Worm (Caenorhabditis elegans): ENCODE results near the gene cwc-15.

Gene cwc-15

ce11 chrV:15996655-15997186 is 26.4 kb upstream of the cwc-15 start, which contains the start of the genes C06C6.9 and C06C6.8:
TSS of gene C06C6.9 (minus strand) at chrV:15996755.
TSS of gene C06C6.8 (plus strand) at chrV:15997136.
- TF ChIP-seq dmd-4 (tag; optimal IDR thresholded peaks at IDR 0.05; ENCODE audit: borderline replicate concordance) (no peak), ceh-22 (tag; optimal IDR thresholded peaks at IDR 0.05) (no peak)

ce11 chrV:16000433-16000832 is 22.7 kb upstream of the cwc-15 start, which contains the start of gene nhr-50:
TSS of gene nhr-50 (minus strand) at chrV:16000631.
- TF ChIP-seq ceh-22 (tag; optimal IDR thresholded peaks at IDR 0.05), result no peak
- TF ChIP-seq hlh-30 (tag; optimal IDR thresholded peaks at IDR 0.05; ENCODE audit: insufficient read depth), result peak; percentile 15

DNA sequence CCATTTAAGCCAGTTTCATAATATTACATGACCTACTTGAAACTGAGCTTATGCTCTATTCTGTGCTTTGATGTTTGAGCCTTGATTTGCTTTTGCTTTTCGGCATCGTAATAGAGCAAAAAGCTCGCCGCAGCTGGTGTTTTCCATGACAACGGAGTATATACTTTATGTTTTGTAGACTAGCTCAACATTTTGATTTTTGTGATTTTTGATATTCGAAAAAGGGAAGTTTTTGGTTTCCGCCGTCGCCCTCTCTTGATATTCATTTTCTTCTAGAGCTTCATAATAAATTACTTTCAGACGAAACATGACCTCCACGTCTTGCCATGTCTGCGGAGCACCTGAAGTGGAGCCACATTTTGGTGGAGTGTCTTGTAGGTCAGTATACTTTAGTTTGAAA is 20.9 kb upstream of the cwc-15 start, which contains the start of gene nhr-63:
Gene nhr-63 (plus strand): TSS at position 301 of the 400 bp plus-strand sequence.
- TF ChIP-seq pros-1 (tag; optimal IDR thresholded peaks at IDR 0.05) (no peak), hlh-13 (GFP tag; optimal IDR thresholded peaks at IDR 0.05) (no peak), npax-4 (tag; optimal IDR thresholded peaks at IDR 0.05) (no peak), pha-2 (tag; optimal IDR thresholded peaks at IDR 0.05) (no peak), hlh-8 (tag; optimal IDR thresholded peaks at IDR 0.05) (no peak)

ce11 chrV:16007505-16007904 is 15.6 kb upstream of the cwc-15 start, which contains the start of gene str-231:
TSS of gene str-231 (minus strand) at chrV:16007605.
- TF ChIP-seq pat-9 (tag; optimal IDR thresholded peaks at IDR 0.05) (no peak), pqm-1 (tag; optimal IDR thresholded peaks at IDR 0.05) (no peak), syd-9 (tag; optimal IDR thresholded peaks at IDR 0.05) (no peak), che-1 (tag; optimal IDR thresholded peaks at IDR 0.05) (no peak), eyg-1 (tag; optimal IDR thresholded peaks at IDR 0.05) (no peak), ceh-6 (GFP tag; optimal IDR thresholded peaks at IDR 0.05) (no peak), tbx-7 (tag; optimal IDR thresholded peaks at IDR 0.05) (no peak), pros-1 (tag; optimal IDR thresholded peaks at IDR 0.05) (no peak), ceh-18 (tag; optimal IDR thresholded peaks at IDR 0.05) (no peak), ceh-9 (tag; optimal IDR thresholded peaks at IDR 0.05) (no peak), ceh-48 (tag; optimal IDR thresholded peaks at IDR 0.05) (no peak), sox-4 (tag; optimal IDR thresholded peaks at IDR 0.05) (no peak), ama-1 (optimal IDR thresholded peaks at IDR 0.05) (no peak), C38D4.7 (GFP tag; optimal IDR thresholded peaks at IDR 0.05) (no peak), ttx-3 (tag; optimal IDR thresholded peaks at IDR 0.05) (no peak), hlh-30 (tag; optimal IDR thresholded peaks at IDR 0.05; ENCODE audit: insufficient read depth) (no peak), nfya-1 (tag; optimal IDR thresholded peaks at IDR 0.05) (no peak)

DNA sequence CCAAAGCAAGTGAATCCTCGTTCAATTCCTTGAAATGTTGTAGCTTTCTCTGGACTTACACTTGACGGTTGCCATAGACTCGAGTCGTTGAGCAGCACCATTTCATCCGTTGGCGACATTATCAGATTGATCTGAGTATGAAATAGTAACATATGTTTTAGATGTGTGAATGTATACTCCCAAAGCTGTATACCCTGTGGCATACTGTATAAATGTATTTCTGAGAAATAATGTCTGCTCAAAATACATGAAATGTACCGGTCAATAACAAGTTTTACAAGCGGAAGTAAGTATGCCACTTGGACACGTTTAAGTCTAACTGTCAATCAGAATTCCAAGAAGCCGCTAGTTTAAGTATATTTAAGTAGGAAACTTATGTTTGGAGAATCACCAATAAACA is 13.6 kb upstream of the cwc-15 start, which contains the start of gene str-233:
Gene str-233 (minus strand): TSS at position 101 of the 400 bp plus-strand sequence.
- no peak for TF ChIP-seq unc-42 (tag; optimal IDR thresholded peaks at IDR 0.05)
- TF ChIP-seq sox-2 (GFP tag; IDR thresholded peaks at IDR 0.05), result no peak
- TF ChIP-seq ceh-2 (tag; optimal IDR thresholded peaks at IDR 0.05), result no peak
- TF ChIP-seq sdc-2 (tag; optimal IDR thresholded peaks at IDR 0.05), result no peak
- no peak for TF ChIP-seq nfya-1 (tag; optimal IDR thresholded peaks at IDR 0.05)
- no peak for TF ChIP-seq sox-4 (tag; optimal IDR thresholded peaks at IDR 0.05)
- no peak for TF ChIP-seq ttx-3 (tag; optimal IDR thresholded peaks at IDR 0.05)
- TF ChIP-seq unc-86 (tag; optimal IDR thresholded peaks at IDR 0.05), result no peak

- TF ChIP-seq ceh-30 (tag; optimal IDR thresholded peaks at IDR 0.05) (no peak), ama-1 (optimal IDR thresholded peaks at IDR 0.05) (no peak), fkh-10 (GFP tag; optimal IDR thresholded peaks at IDR 0.05) (no peak), ceh-22 (tag; optimal IDR thresholded peaks at IDR 0.05) (no peak), hlh-30 (tag; optimal IDR thresholded peaks at IDR 0.05; ENCODE audit: insufficient read depth) (no peak), hlh-6 (tag; optimal IDR thresholded peaks at IDR 0.05) (no peak), unc-42 (tag; optimal IDR thresholded peaks at IDR 0.05) (no peak), ahr-1 (tag; optimal IDR thresholded peaks at IDR 0.05) (no peak), ttx-3 (tag; optimal IDR thresholded peaks at IDR 0.05) (no peak), ceh-19 (GFP tag; optimal IDR thresholded peaks at IDR 0.05) (no peak)
These were observed 7.5 kb upstream of the cwc-15 start, which contains the start of gene str-232 for ce11 chrV:16015652-16016051. TSS of gene str-232 (minus strand) at chrV:16015752.

Measured in whole organism, late embryonic.